Worm (Caenorhabditis elegans) whole organism, L1 larva: ENCODE results near the gene C04E6.7.
A peak's percentile ranks its signal among the peaks of the same experiment; 100 is the strongest.

Experiments
- C04F5.9 ChIP-seq: sonication (generic microtip); optimal IDR thresholded peaks from 2 replicates; lab custom pipeline; 2016; ENCODE audit warnings: missing genetic modification characterization, missing compliant biosample characterization
- C16A3.4 ChIP-seq: fragments of 150-350 bp; optimal IDR thresholded peaks from 2 replicates; lab custom pipeline; 2014; ENCODE audit warnings: missing biosample characterization, missing genetic modification characterization
- F16B12.6 ChIP-seq: fragments of 150-350 bp; optimal IDR thresholded peaks from 2 replicates; lab custom pipeline; 2014; ENCODE audit warnings: missing biosample characterization, missing genetic modification characterization
- aly-2 ChIP-seq: fragments of 150-350 bp; optimal IDR thresholded peaks from 2 replicates; lab custom pipeline; 2014; ENCODE audit warnings: missing biosample characterization, missing genetic modification characterization
- ama-1 ChIP-seq: fragments of 150-350 bp; optimal IDR thresholded peaks from 2 replicates; lab custom pipeline; 2014
- blmp-1 ChIP-seq: fragments of 150-350 bp; optimal IDR thresholded peaks from 2 replicates; lab custom pipeline; 2014; ENCODE audit warnings: missing biosample characterization, missing genetic modification characterization
- ceh-8 ChIP-seq: fragments of 200-800 bp; sonication (Bioruptor generic); optimal IDR thresholded peaks from 2 replicates; lab custom pipeline; 2018; ENCODE audit warnings: mild to moderate bottlenecking, missing genetic modification characterization, moderate library complexity, missing compliant biosample characterization
- ceh-88 ChIP-seq: fragments of 200-800 bp; sonication (Bioruptor generic); IDR thresholded peaks from 2 replicates; pipeline ENCODE4 v1.3.6; 2022; ENCODE audit warnings: missing genetic modification characterization, missing compliant biosample characterization
- ces-1 ChIP-seq: fragments of 150-350 bp; optimal IDR thresholded peaks from 2 replicates; lab custom pipeline; 2014; ENCODE audit warnings: missing biosample characterization, missing genetic modification reagents, missing genetic modification characterization
- dpl-1 ChIP-seq, 3 experiments: fragments of 150-350 bp in 2 of 3; sonication (generic microtip) in 1 of 3; optimal IDR thresholded peaks; 2 replicates each; lab custom pipeline; 2014 to 2017; ENCODE audit warnings: missing biosample characterization in 3 of 3, missing genetic modification characterization in 3 of 3, missing genetic modification reagents in 3 of 3
- dsc-1 ChIP-seq: sonication (generic microtip); optimal IDR thresholded peaks from 2 replicates; lab custom pipeline; 2016; ENCODE audit warnings: mild to moderate bottlenecking, missing genetic modification characterization, missing compliant biosample characterization
- efl-1 ChIP-seq, 4 experiments: fragments of 150-350 bp; optimal IDR thresholded peaks in 3 of 4; peaks in 1 of 4; 1 replicate in 1 of 4; 2 replicates in 3 of 4; lab custom pipeline; 2014; ENCODE audit warnings: missing biosample characterization in 2 of 4, missing genetic modification characterization in 2 of 4, missing genetic modification reagents in 2 of 4
- egl-27 ChIP-seq, 2 experiments: fragments of 150-350 bp in 1 of 2; sonication (generic microtip); optimal IDR thresholded peaks; 3 replicates each; lab custom pipeline; 2017 to 2018; ENCODE audit warnings: missing biosample characterization in 2 of 2, missing genetic modification characterization in 2 of 2, missing genetic modification reagents in 2 of 2
- ets-5 ChIP-seq: fragments of 200-800 bp; sonication (Bioruptor generic); IDR thresholded peaks from 2 replicates; pipeline ENCODE4 v1.3.6; 2022; ENCODE audit warnings: missing genetic modification characterization, missing compliant biosample characterization
- fkh-4 ChIP-seq: sonication (generic microtip); optimal IDR thresholded peaks from 2 replicates; lab custom pipeline; 2016; ENCODE audit warnings: missing compliant biosample characterization, missing genetic modification characterization, borderline replicate concordance
- fkh-8 ChIP-seq: sonication (generic microtip); optimal IDR thresholded peaks from 2 replicates; lab custom pipeline; 2016; ENCODE audit warnings: mild to moderate bottlenecking, missing genetic modification characterization, missing compliant biosample characterization
- grh-1 ChIP-seq: fragments of 200-800 bp; sonication (Bioruptor generic); IDR thresholded peaks from 2 replicates; pipeline ENCODE4 v1.3.6; 2022; ENCODE audit warnings: missing genetic modification reagents, missing genetic modification characterization, missing compliant biosample characterization
- isw-1 ChIP-seq: fragments of 200-800 bp; sonication (Bioruptor generic); IDR thresholded peaks from 2 replicates; pipeline ENCODE4 v1.3.6; 2022; ENCODE audit warnings: missing genetic modification characterization, missing compliant biosample characterization
- lin-13 ChIP-seq: fragments of 150-350 bp; optimal IDR thresholded peaks from 2 replicates; lab custom pipeline; 2014; ENCODE audit warnings: missing biosample characterization, missing genetic modification reagents, missing genetic modification characterization
- lin-39 ChIP-seq: fragments of 150-350 bp; optimal IDR thresholded peaks from 2 replicates; lab custom pipeline; 2014; ENCODE audit warnings: missing biosample characterization, missing genetic modification reagents, missing genetic modification characterization
- lir-3 ChIP-seq: sonication (generic microtip); optimal IDR thresholded peaks from 2 replicates; lab custom pipeline; 2016; ENCODE audit warnings: mild to moderate bottlenecking, missing genetic modification characterization, moderate library complexity, missing compliant biosample characterization; ENCODE audit not compliant: poor library complexity
- mab-9 ChIP-seq: fragments of 200-800 bp; sonication (Bioruptor generic); IDR thresholded peaks from 2 replicates; pipeline ENCODE4 v1.3.6; 2022; ENCODE audit warnings: missing genetic modification reagents, missing genetic modification characterization, missing compliant biosample characterization
- mdl-1 ChIP-seq, 2 experiments: fragments of 150-350 bp; optimal IDR thresholded peaks; 2 replicates each; lab custom pipeline; 2014 to 2017; ENCODE audit warnings: missing biosample characterization in 2 of 2, missing genetic modification characterization in 2 of 2, inconsistent platforms in 1 of 2
- mef-2 ChIP-seq: fragments of 150-350 bp; optimal IDR thresholded peaks from 2 replicates; lab custom pipeline; 2014; ENCODE audit warnings: missing biosample characterization, missing genetic modification characterization
- mep-1 ChIP-seq: fragments of 150-350 bp; optimal IDR thresholded peaks from 2 replicates; lab custom pipeline; 2014; ENCODE audit warnings: missing biosample characterization, missing genetic modification characterization
- nhr-11 ChIP-seq: fragments of 150-350 bp; optimal IDR thresholded peaks from 2 replicates; lab custom pipeline; 2014; ENCODE audit warnings: missing biosample characterization, missing genetic modification characterization
- nhr-19 ChIP-seq: fragments of 200-800 bp; sonication (Bioruptor generic); conservative IDR thresholded peaks from 2 replicates; pipeline ENCODE4 v1.3.6; 2022; ENCODE audit warnings: missing genetic modification characterization, missing compliant biosample characterization
- nhr-237 ChIP-seq: fragments of 150-350 bp; optimal IDR thresholded peaks from 2 replicates; lab custom pipeline; 2014; ENCODE audit warnings: missing biosample characterization, missing genetic modification characterization
- nhr-28 ChIP-seq: fragments of 150-350 bp; optimal IDR thresholded peaks from 2 replicates; lab custom pipeline; 2014; ENCODE audit warnings: missing biosample characterization, missing genetic modification characterization
- nhr-71 ChIP-seq: sonication (generic microtip); optimal IDR thresholded peaks from 2 replicates; lab custom pipeline; 2016; ENCODE audit warnings: mild to moderate bottlenecking, missing genetic modification characterization, moderate library complexity, missing compliant biosample characterization
- nhr-76 ChIP-seq: sonication (generic microtip); optimal IDR thresholded peaks from 2 replicates; lab custom pipeline; 2017; ENCODE audit warnings: missing biosample characterization, missing genetic modification characterization
- nhr-84 ChIP-seq: sonication (generic microtip); optimal IDR thresholded peaks from 2 replicates; lab custom pipeline; 2017; ENCODE audit warnings: missing biosample characterization, missing genetic modification characterization
- pag-3 ChIP-seq: sonication (generic microtip); optimal IDR thresholded peaks from 2 replicates; lab custom pipeline; 2017; ENCODE audit warnings: missing genetic modification characterization, mild to moderate bottlenecking, missing compliant biosample characterization, antibody characterized with exemption, borderline replicate concordance; ENCODE audit not compliant: insufficient read depth
- skn-1 ChIP-seq: fragments of 150-350 bp; optimal IDR thresholded peaks from 2 replicates; lab custom pipeline; 2014; ENCODE audit warnings: missing biosample characterization, missing genetic modification characterization
- sox-4 ChIP-seq: sonication (generic microtip); optimal IDR thresholded peaks from 2 replicates; lab custom pipeline; 2016; ENCODE audit warnings: missing genetic modification characterization, missing compliant biosample characterization
- sptf-1 ChIP-seq: fragments of 150-350 bp; optimal IDR thresholded peaks from 2 replicates; lab custom pipeline; 2014; ENCODE audit warnings: missing biosample characterization, missing genetic modification characterization
- tbx-2 ChIP-seq: sonication (generic microtip); optimal IDR thresholded peaks from 2 replicates; lab custom pipeline; 2016; ENCODE audit warnings: missing genetic modification characterization, missing compliant biosample characterization
- tlp-1 ChIP-seq: fragments of 150-350 bp; optimal IDR thresholded peaks from 2 replicates; lab custom pipeline; 2014; ENCODE audit warnings: missing biosample characterization, missing genetic modification characterization
- unc-98 ChIP-seq: fragments of 200-800 bp; sonication (Bioruptor generic); IDR thresholded peaks from 2 replicates; pipeline ENCODE4 v1.3.6; 2022; ENCODE audit warnings: missing genetic modification characterization, missing compliant biosample characterization
- vab-15 ChIP-seq: sonication (generic microtip); optimal IDR thresholded peaks from 2 replicates; lab custom pipeline; 2017; ENCODE audit warnings: missing genotype, mild to moderate bottlenecking, missing genetic modification characterization, missing compliant biosample characterization
- ztf-11 ChIP-seq, 2 experiments: sonication (generic microtip); optimal IDR thresholded peaks; 2 replicates each; lab custom pipeline; 2016 to 2017; ENCODE audit warnings: missing genetic modification characterization in 2 of 2, missing biosample characterization in 1 of 2, missing compliant biosample characterization in 1 of 2
- ztf-4 ChIP-seq: fragments of 150-350 bp; optimal IDR thresholded peaks from 2 replicates; lab custom pipeline; 2014; ENCODE audit warnings: missing biosample characterization, missing genetic modification characterization

C04E6.7 gene

ce11 chrV:5843415-5844337 is 49.4 kb upstream of the C04E6.7 start (continued):
- TF ChIP-seq C16A3.4 (tag; lab: Kevin White, UChicago) (peak; percentile 8), efl-1 (optimal IDR thresholded peaks at IDR 0.05; lab: Kevin White, UChicago) (peak; percentile 3 to 12), efl-1 (GFP tag; optimal IDR thresholded peaks at IDR 0.05 in 1 of 2; lab: Kevin White, UChicago) (peak in 1 of 2 experiments; percentile 92), nhr-84 (tag; lab: Kevin White, UChicago) (no peak), tbx-2 (peak; percentile 28), unc-98 (GFP tag; lab: Robert Waterston, UW) (no peak), fkh-8 (peak; percentile 60), dsc-1 (tag; lab: Kevin White, UChicago) (peak; percentile 92), ces-1 (GFP tag; lab: Kevin White, UChicago) (no peak), nhr-237 (tag; lab: Kevin White, UChicago) (no peak), isw-1 (GFP tag; lab: Robert Waterston, UW) (no peak; the same call in 1 of the 2 replicates), pag-3 (tag; lab: Kevin White, UChicago) (no peak), ceh-88 (no peak), tlp-1 (no peak), lin-13 (GFP tag; lab: Kevin White, UChicago) (peak; percentile 42), mef-2 (tag; lab: Kevin White, UChicago) (no peak), grh-1 (GFP tag; lab: Robert Waterston, UW) (no peak), aly-2 (tag; lab: Kevin White, UChicago) (no peak), dpl-1 (GFP tag; optimal IDR thresholded peaks at IDR 0.05; lab: Kevin White, UChicago) (peak in 2 of 3 experiments; percentile 33 to 41), nhr-28 (tag; lab: Kevin White, UChicago) (no peak), C04F5.9 (tag; lab: Kevin White, UChicago) (no peak), ets-5 (no peak), vab-15 (tag; lab: Kevin White, UChicago) (no peak), ztf-4 (peak; percentile 47), mdl-1 (tag; optimal IDR thresholded peaks at IDR 0.05; lab: Kevin White, UChicago) (peak in 1 of 2 experiments; percentile 88), lir-3 (tag; lab: Kevin White, UChicago) (peak; percentile 43), fkh-4 (tag; lab: Kevin White, UChicago) (peak; percentile 74), skn-1 (tag; lab: Kevin White, UChicago) (peak; percentile 48), ceh-8 (GFP tag; lab: Kevin White, UChicago) (no peak), ama-1 (lab: Kevin White, UChicago) (peak; percentile 75), nhr-71 (tag; lab: Kevin White, UChicago) (peak; percentile 87), nhr-11 (tag; lab: Kevin White, UChicago) (peak; percentile 73), blmp-1 (tag; lab: Kevin White, UChicago) (no peak), mab-9 (GFP tag; lab: Robert Waterston, UW) (no peak), F16B12.6 (tag; lab: Kevin White, UChicago) (no peak), mep-1 (tag; lab: Kevin White, UChicago) (peak; percentile 38), ztf-11 (tag; optimal IDR thresholded peaks at IDR 0.05; lab: Kevin White, UChicago) (peak in 1 of 2 experiments; percentile 36), sptf-1 (no peak), lin-39 (tag; lab: Kevin White, UChicago) (no peak), sox-4 (peak; percentile 53), nhr-76 (tag; lab: Kevin White, UChicago) (no peak), egl-27 (tag; optimal IDR thresholded peaks at IDR 0.05; lab: Kevin White, UChicago) (no peak), nhr-19 (GFP tag; lab: Robert Waterston, UW) (peak; percentile 64)
